Worm (Caenorhabditis elegans): ENCODE results near the gene C55A6.12.

DNA sequence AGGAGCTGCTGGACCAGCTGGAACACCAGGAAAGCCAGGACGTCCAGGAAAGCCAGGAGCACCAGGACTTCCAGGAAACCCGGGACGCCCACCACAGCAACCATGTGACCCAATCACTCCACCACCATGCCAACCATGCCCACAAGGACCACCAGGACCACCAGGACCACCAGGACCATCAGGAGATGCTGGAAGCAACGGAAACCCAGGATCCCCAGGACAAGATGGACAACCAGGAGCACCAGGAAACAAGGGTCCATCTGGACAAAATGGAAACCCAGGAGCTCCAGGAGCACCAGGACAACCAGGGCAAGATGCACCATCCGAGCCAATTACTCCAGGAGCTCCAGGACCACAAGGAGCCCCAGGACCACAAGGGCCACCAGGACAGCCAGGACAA lies 18.5 kb downstream of the C55A6.12 start:
- TF ChIP-seq ztf-3 (GFP tag; optimal IDR thresholded peaks at IDR 0.05), result no peak
- TF ChIP-seq K11D2.4 (GFP tag; IDR thresholded peaks at IDR 0.05), result no peak
- no peak for TF ChIP-seq sdz-38 (tag; optimal IDR thresholded peaks at IDR 0.05)
- no peak for TF ChIP-seq attf-3 (GFP tag; conservative IDR thresholded peaks at IDR 0.05)
- TF ChIP-seq F52B5.7 (tag; optimal IDR thresholded peaks at IDR 0.05), result no peak
- no peak for TF ChIP-seq madf-3 (GFP tag; IDR thresholded peaks at IDR 0.05)
- TF ChIP-seq madf-10 (tag; optimal IDR thresholded peaks at IDR 0.05), result no peak
- no peak for TF ChIP-seq snpc-4 (GFP tag; optimal IDR thresholded peaks at IDR 0.05)
- no peak for TF ChIP-seq snpc-4 (tag; optimal IDR thresholded peaks at IDR 0.05)
- TF ChIP-seq snpc-1.3 (tag; optimal IDR thresholded peaks at IDR 0.05; ENCODE audit: insufficient read depth), result no peak
- TF ChIP-seq unc-130 (GFP tag; optimal IDR thresholded peaks at IDR 0.05), result no peak
- TF ChIP-seq attf-5 (GFP tag; optimal IDR thresholded peaks at IDR 0.05), result no peak
- TF ChIP-seq ama-1 (optimal IDR thresholded peaks at IDR 0.05), result no peak
- TF ChIP-seq ama-1 (GFP tag; optimal IDR thresholded peaks at IDR 0.05), result no peak
- TF ChIP-seq lir-1 (GFP tag; conservative IDR thresholded peaks at IDR 0.05), result no peak

All from whole organism, young adult.